Worm (Caenorhabditis elegans) whole organism, L2 larva: Measurements from ENCODE around the gene cyp-34A8.

ENCODE experiments used
- C34F6.9 ChIP-seq: fragments of 150-350 bp; optimal IDR thresholded peaks from 2 replicates; lab custom pipeline; 2014; ENCODE audit warnings: missing biosample characterization, missing genetic modification characterization
- aly-2 ChIP-seq: fragments of 150-350 bp; optimal IDR thresholded peaks from 2 replicates; lab custom pipeline; 2014; ENCODE audit warnings: missing biosample characterization, missing genetic modification characterization
- ama-1 ChIP-seq: fragments of 150-350 bp; optimal IDR thresholded peaks from 2 replicates; lab custom pipeline; 2018; ENCODE audit warnings: inconsistent platforms
- blmp-1 ChIP-seq: sonication (generic microtip); optimal IDR thresholded peaks from 2 replicates; lab custom pipeline; 2017; ENCODE audit warnings: missing genetic modification characterization, mild to moderate bottlenecking, missing compliant biosample characterization, antibody characterized with exemption, moderate library complexity; ENCODE audit not compliant: insufficient read depth
- dmd-4 ChIP-seq: sonication (generic microtip); optimal IDR thresholded peaks from 2 replicates; lab custom pipeline; 2017; ENCODE audit warnings: missing biosample characterization, missing genetic modification characterization
- lin-11 ChIP-seq: fragments of 150-350 bp; sonication (generic microtip); optimal IDR thresholded peaks from 2 replicates; lab custom pipeline; 2014; ENCODE audit warnings: missing biosample characterization, missing genetic modification characterization, inconsistent platforms, mixed read lengths
- lin-13 ChIP-seq: fragments of 150-350 bp; optimal IDR thresholded peaks from 2 replicates; lab custom pipeline; 2014; ENCODE audit warnings: missing biosample characterization, missing genetic modification reagents, missing genetic modification characterization
- lin-39 ChIP-seq: fragments of 150-350 bp; optimal IDR thresholded peaks from 2 replicates; lab custom pipeline; 2014; ENCODE audit warnings: missing biosample characterization, missing genetic modification reagents, missing genetic modification characterization
- lsy-2 ChIP-seq, 2 experiments: fragments of 150-350 bp in 1 of 2; sonication (generic microtip) in 1 of 2; optimal IDR thresholded peaks; 2 replicates each; lab custom pipeline; 2014 to 2017; ENCODE audit warnings: missing biosample characterization in 2 of 2, missing genetic modification characterization in 2 of 2
- nhr-10 ChIP-seq: sonication (generic microtip); optimal IDR thresholded peaks from 2 replicates; lab custom pipeline; 2017; ENCODE audit warnings: missing biosample characterization, missing genetic modification characterization
- nhr-12 ChIP-seq: fragments of 150-350 bp; optimal IDR thresholded peaks from 2 replicates; lab custom pipeline; 2014; ENCODE audit warnings: missing biosample characterization, missing genetic modification characterization
- nhr-237 ChIP-seq: fragments of 150-350 bp; optimal IDR thresholded peaks from 2 replicates; lab custom pipeline; 2014; ENCODE audit warnings: missing biosample characterization, missing genetic modification characterization
- unc-62 ChIP-seq: fragments of 150-350 bp; optimal IDR thresholded peaks from 2 replicates; lab custom pipeline; 2014; ENCODE audit warnings: missing biosample characterization, missing genetic modification reagents, missing genetic modification characterization
- zag-1 ChIP-seq: fragments of 150-350 bp; optimal IDR thresholded peaks from 2 replicates; lab custom pipeline; 2014; ENCODE audit warnings: missing biosample characterization, missing genetic modification characterization

ce11 chrV:3994048-3994447, 26.4 kb upstream of the cyp-34A8 start, which contains the start of gene K09D9.9:
- TF ChIP-seq zag-1 (tag; lab: Kevin White, UChicago) (no peak), lin-13 (no peak), aly-2 (tag; lab: Kevin White, UChicago) (no peak), nhr-10 (tag; lab: Kevin White, UChicago) (no peak), blmp-1 (no peak), nhr-237 (tag; lab: Kevin White, UChicago) (no peak), lin-11 (tag; lab: Kevin White, UChicago) (no peak), ama-1 (lab: Kevin White, UChicago) (no peak), C34F6.9 (no peak), lsy-2 (tag; optimal IDR thresholded peaks at IDR 0.05; lab: Kevin White, UChicago) (no peak), dmd-4 (tag; lab: Kevin White, UChicago) (no peak), lin-39 (tag; lab: Kevin White, UChicago) (no peak), unc-62 (GFP tag; lab: Kevin White, UChicago) (no peak), nhr-12 (tag; lab: Kevin White, UChicago) (no peak)
